Worm (Caenorhabditis elegans) whole organism, L4 larva: Measurements from ENCODE around the gene F43G6.8.

Experiments used
- D1046.2 ChIP-seq: fragments of 200-800 bp; sonication (Bioruptor generic); IDR thresholded peaks from 2 replicates; pipeline ENCODE4 v1.3.6; 2022; ENCODE audit warnings: missing genetic modification characterization, missing compliant biosample characterization
- F44E2.7 ChIP-seq: fragments of 200-800 bp; sonication (Bioruptor generic); IDR thresholded peaks from 2 replicates; pipeline ENCODE4 v2.1.2; 2022; ENCODE audit warnings: missing genetic modification characterization, missing compliant biosample characterization
- F49E8.2 ChIP-seq: sonication (generic microtip); optimal IDR thresholded peaks from 2 replicates; lab custom pipeline; 2016; ENCODE audit warnings: missing compliant biosample characterization, mild to moderate bottlenecking, missing genetic modification characterization, borderline replicate concordance
- R02D3.7 ChIP-seq: fragments of 150-350 bp; sonication (generic microtip); optimal IDR thresholded peaks from 3 replicates; lab custom pipeline; 2014; ENCODE audit warnings: missing biosample characterization, missing genetic modification characterization
- ZK337.2 ChIP-seq: fragments of 200-800 bp; sonication (Bioruptor generic); IDR thresholded peaks from 2 replicates; pipeline ENCODE4 v1.3.6; 2022; ENCODE audit warnings: missing genetic modification reagents, missing genetic modification characterization, missing compliant biosample characterization
- ZK546.5 ChIP-seq, 2 experiments: sonication (generic microtip); optimal IDR thresholded peaks; 2 replicates each; lab custom pipeline; 2017; ENCODE audit warnings: missing biosample characterization in 2 of 2, missing genetic modification characterization in 2 of 2
- aha-1 ChIP-seq: fragments of 150-350 bp; peaks from one replicate; lab custom pipeline; 2014; ENCODE audit warnings: missing biosample characterization, missing genetic modification characterization
- attf-4 ChIP-seq: sonication (generic microtip); optimal IDR thresholded peaks from 3 replicates; lab custom pipeline; 2017; ENCODE audit warnings: missing biosample characterization, missing genetic modification characterization
- ceh-44 ChIP-seq: fragments of 200-800 bp; sonication (Bioruptor generic); IDR thresholded peaks from 2 replicates; pipeline ENCODE4 v1.3.6; 2022; ENCODE audit warnings: missing genetic modification reagents, missing genetic modification characterization, missing compliant biosample characterization
- ceh-82 ChIP-seq: sonication (generic microtip); optimal IDR thresholded peaks from 2 replicates; lab custom pipeline; 2017; ENCODE audit warnings: missing biosample characterization, missing genetic modification characterization
- cey-2 ChIP-seq: sonication (generic microtip); optimal IDR thresholded peaks from 3 replicates; lab custom pipeline; 2017; ENCODE audit warnings: missing genetic modification characterization, mild to moderate bottlenecking, missing compliant biosample characterization, antibody characterized with exemption, borderline replicate concordance; ENCODE audit not compliant: insufficient read depth
- ctbp-1 ChIP-seq: fragments of 200-800 bp; sonication (Bioruptor generic); IDR thresholded peaks from 2 replicates; pipeline ENCODE4 v1.3.6; 2022; ENCODE audit warnings: missing genetic modification reagents, missing genetic modification characterization, missing compliant biosample characterization
- daf-16 ChIP-seq, 3 experiments: sonication (generic microtip); optimal IDR thresholded peaks; 2 replicates each; lab custom pipeline; 2016 to 2017; ENCODE audit warnings: missing genetic modification characterization in 3 of 3, missing genetic modification reagents in 3 of 3, mild to moderate bottlenecking in 2 of 3, missing compliant biosample characterization in 2 of 3, missing biosample characterization in 1 of 3, moderate library complexity in 1 of 3
- daf-8 ChIP-seq: fragments of 200-800 bp; sonication (Bioruptor generic); IDR thresholded peaks from 2 replicates; pipeline ENCODE4 v1.3.6; 2022; ENCODE audit warnings: missing genetic modification characterization, missing compliant biosample characterization
- duxl-1 ChIP-seq: sonication (generic microtip); optimal IDR thresholded peaks from 2 replicates; lab custom pipeline; 2016; ENCODE audit warnings: mild to moderate bottlenecking, missing genetic modification characterization, moderate library complexity, missing compliant biosample characterization; ENCODE audit not compliant: poor library complexity
- fkh-10 ChIP-seq: fragments of 150-350 bp; optimal IDR thresholded peaks from 2 replicates; lab custom pipeline; 2014; ENCODE audit warnings: missing biosample characterization, missing genetic modification reagents, missing genetic modification characterization
- fos-1 ChIP-seq: fragments of 150-350 bp; optimal IDR thresholded peaks from 2 replicates; lab custom pipeline; 2014; ENCODE audit warnings: missing biosample characterization, missing genetic modification characterization
- gei-8 ChIP-seq: fragments of 200-800 bp; sonication (Bioruptor generic); optimal IDR thresholded peaks from 2 replicates; lab custom pipeline; 2018; ENCODE audit warnings: mild to moderate bottlenecking, missing genetic modification characterization, missing compliant biosample characterization
- hif-1 ChIP-seq, 2 experiments: sonication (generic microtip); optimal IDR thresholded peaks; 2 replicates each; lab custom pipeline; 2016 to 2017; ENCODE audit warnings: missing compliant biosample characterization in 2 of 2, missing genetic modification characterization in 2 of 2, missing genetic modification reagents in 2 of 2, missing genotype in 2 of 2, mild to moderate bottlenecking in 1 of 2
- hlh-30 ChIP-seq: sonication (generic microtip); optimal IDR thresholded peaks from 2 replicates; lab custom pipeline; 2017; ENCODE audit warnings: antibody characterized with exemption, mild to moderate bottlenecking, missing genetic modification characterization, missing compliant biosample characterization; ENCODE audit not compliant: insufficient read depth
- hmg-1.1 ChIP-seq: fragments of 200-800 bp; sonication (Bioruptor generic); IDR thresholded peaks from 2 replicates; pipeline ENCODE4 v1.3.6; 2022; ENCODE audit warnings: missing genetic modification reagents, missing genetic modification characterization, missing compliant biosample characterization
- jun-1 ChIP-seq: fragments of 150-350 bp; optimal IDR thresholded peaks from 2 replicates; lab custom pipeline; 2014; ENCODE audit warnings: missing biosample characterization, missing genetic modification reagents, missing genetic modification characterization
- lin-1 ChIP-seq: fragments of 200-800 bp; sonication (Bioruptor generic); IDR thresholded peaks from 2 replicates; pipeline ENCODE4 v1.3.6; 2022; ENCODE audit warnings: missing genetic modification reagents, missing genetic modification characterization, missing compliant biosample characterization
- lin-39 ChIP-seq: fragments of 150-350 bp; optimal IDR thresholded peaks from 2 replicates; lab custom pipeline; 2014; ENCODE audit warnings: missing biosample characterization, missing genetic modification reagents, missing genetic modification characterization
- lir-3 ChIP-seq: sonication (generic microtip); optimal IDR thresholded peaks from 2 replicates; lab custom pipeline; 2016; ENCODE audit warnings: mild to moderate bottlenecking, missing genetic modification characterization, missing compliant biosample characterization
- mdt-29 ChIP-seq: fragments of 200-800 bp; sonication (Bioruptor generic); IDR thresholded peaks from 2 replicates; pipeline ENCODE4 v1.3.6; 2022; ENCODE audit warnings: missing genetic modification reagents, missing genetic modification characterization, missing compliant biosample characterization
- nhr-237 ChIP-seq: sonication (generic microtip); optimal IDR thresholded peaks from 2 replicates; lab custom pipeline; 2017; ENCODE audit warnings: missing biosample characterization, missing genetic modification characterization
- nhr-28 ChIP-seq: fragments of 150-350 bp; optimal IDR thresholded peaks from 2 replicates; lab custom pipeline; 2014; ENCODE audit warnings: missing biosample characterization, missing genetic modification characterization
- nhr-48 ChIP-seq: sonication (generic microtip); optimal IDR thresholded peaks from 2 replicates; lab custom pipeline; 2016; ENCODE audit warnings: mild to moderate bottlenecking, missing genetic modification characterization, missing compliant biosample characterization
- nhr-6 ChIP-seq: fragments of 150-350 bp; optimal IDR thresholded peaks from 2 replicates; lab custom pipeline; 2014; ENCODE audit warnings: missing biosample characterization, missing genetic modification characterization
- nhr-77 ChIP-seq: fragments of 150-350 bp; optimal IDR thresholded peaks from 2 replicates; lab custom pipeline; 2014; ENCODE audit warnings: missing biosample characterization, missing genetic modification characterization
- pha-4 ChIP-seq, 2 experiments: fragments of 150-350 bp in 1 of 2; fragments of 200-800 bp in 1 of 2; sonication (Bioruptor generic) in 1 of 2; IDR thresholded peaks in 1 of 2; optimal IDR thresholded peaks in 1 of 2; 2 replicates each; pipeline versions ENCODE4 v1.3.6 to Lab custom; 2014 to 2022; ENCODE audit warnings: missing genetic modification characterization in 2 of 2, missing genetic modification reagents in 2 of 2, missing biosample characterization in 1 of 2, missing compliant biosample characterization in 1 of 2
- pqm-1 ChIP-seq: sonication (generic microtip); optimal IDR thresholded peaks from 2 replicates; lab custom pipeline; 2017; ENCODE audit warnings: missing biosample characterization, missing genetic modification characterization
- set-16 ChIP-seq: fragments of 200-800 bp; sonication (Bioruptor generic); IDR thresholded peaks from 2 replicates; pipeline ENCODE4 v1.3.6; 2022; ENCODE audit warnings: missing genetic modification reagents, missing genetic modification characterization, missing compliant biosample characterization
- snpc-4 ChIP-seq: fragments of 150-350 bp; optimal IDR thresholded peaks from 2 replicates; lab custom pipeline; 2014; ENCODE audit warnings: missing biosample characterization, missing genetic modification characterization
- spr-1 ChIP-seq: sonication (generic microtip); optimal IDR thresholded peaks from 2 replicates; lab custom pipeline; 2016; ENCODE audit warnings: mild to moderate bottlenecking, missing genetic modification characterization, missing compliant biosample characterization
- tra-1 ChIP-seq: fragments of 200-800 bp; sonication (Bioruptor generic); IDR thresholded peaks from 2 replicates; pipeline ENCODE4 v1.3.6; 2022; ENCODE audit warnings: missing genetic modification reagents, missing genetic modification characterization, missing compliant biosample characterization
- unc-130 ChIP-seq: sonication (generic microtip); optimal IDR thresholded peaks from 2 replicates; lab custom pipeline; 2016; ENCODE audit warnings: missing genetic modification reagents, missing genetic modification characterization, missing compliant biosample characterization
- unc-39 ChIP-seq: sonication (generic microtip); optimal IDR thresholded peaks from 2 replicates; lab custom pipeline; 2017; ENCODE audit warnings: missing biosample characterization, missing genetic modification characterization
- unc-62 ChIP-seq, 3 experiments: fragments of 150-350 bp in 1 of 3; sonication (generic microtip); optimal IDR thresholded peaks in 2 of 3; peaks in 1 of 3; 1 replicate in 1 of 3; 2 replicates in 2 of 3; lab custom pipeline; 2014 to 2017; ENCODE audit warnings: missing biosample characterization in 3 of 3, missing genetic modification characterization in 3 of 3, missing genetic modification reagents in 3 of 3, missing genotype in 1 of 3
- zag-1 ChIP-seq: fragments of 150-350 bp; optimal IDR thresholded peaks from 2 replicates; lab custom pipeline; 2014; ENCODE audit warnings: missing biosample characterization, missing genetic modification characterization
- zip-11 ChIP-seq: fragments of 200-800 bp; sonication (Bioruptor generic); IDR thresholded peaks from 2 replicates; pipeline ENCODE4 v1.3.6; 2022; ENCODE audit warnings: missing genetic modification characterization, missing compliant biosample characterization
- ztf-11 ChIP-seq: fragments of 150-350 bp; optimal IDR thresholded peaks from 2 replicates; lab custom pipeline; 2014; ENCODE audit warnings: missing biosample characterization, missing genetic modification characterization

F43G6.8 gene

DNA sequence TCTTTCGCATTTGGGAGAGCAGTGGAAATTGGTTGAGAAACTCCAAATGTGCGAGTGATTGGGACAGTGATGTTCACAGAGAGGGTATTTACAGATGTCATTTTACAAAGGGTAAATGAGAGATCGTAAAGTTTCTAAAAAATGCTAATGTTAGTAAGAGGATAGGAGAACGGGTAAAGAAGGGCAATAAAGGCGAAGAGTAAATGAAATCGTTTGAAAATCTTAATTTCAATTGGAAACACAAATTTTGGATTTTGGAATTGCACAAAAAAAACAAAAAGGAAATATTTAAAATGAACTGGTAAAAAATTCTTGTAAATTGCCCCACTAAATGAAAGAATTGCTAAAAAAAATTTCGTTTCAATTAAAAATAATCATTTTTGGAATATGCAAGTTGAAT is 2.6 kb upstream of the F43G6.8 start, which contains the start of gene pap-3:
Gene pap-3, minus strand, starts transcription at position 101 of the 400 bp plus-strand sequence.
- no peak for TF ChIP-seq nhr-6
- TF ChIP-seq daf-8 (GFP tag; lab: Robert Waterston, UW), result no peak
- no peak for TF ChIP-seq ceh-44 (GFP tag; lab: Robert Waterston, UW)
- no peak for TF ChIP-seq nhr-28
- TF ChIP-seq cey-2, result no peak
- TF ChIP-seq tra-1 (GFP tag; lab: Robert Waterston, UW), result no peak
- TF ChIP-seq lin-39 (tag; lab: Kevin White, UChicago), result no peak
- TF ChIP-seq ztf-11 (tag; lab: Kevin White, UChicago), result no peak
- no peak for TF ChIP-seq zip-11 (GFP tag; lab: Robert Waterston, UW)
- TF ChIP-seq nhr-48 (tag; lab: Kevin White, UChicago), result no peak
- no peak for TF ChIP-seq ceh-82
- no peak for TF ChIP-seq ZK337.2
- no peak for TF ChIP-seq D1046.2
- TF ChIP-seq unc-39 (tag; lab: Kevin White, UChicago), result no peak
- no peak for TF ChIP-seq mdt-29 (GFP tag; lab: Robert Waterston, UW)
- TF ChIP-seq, all 104 proteins: peak for 0

DNA sequence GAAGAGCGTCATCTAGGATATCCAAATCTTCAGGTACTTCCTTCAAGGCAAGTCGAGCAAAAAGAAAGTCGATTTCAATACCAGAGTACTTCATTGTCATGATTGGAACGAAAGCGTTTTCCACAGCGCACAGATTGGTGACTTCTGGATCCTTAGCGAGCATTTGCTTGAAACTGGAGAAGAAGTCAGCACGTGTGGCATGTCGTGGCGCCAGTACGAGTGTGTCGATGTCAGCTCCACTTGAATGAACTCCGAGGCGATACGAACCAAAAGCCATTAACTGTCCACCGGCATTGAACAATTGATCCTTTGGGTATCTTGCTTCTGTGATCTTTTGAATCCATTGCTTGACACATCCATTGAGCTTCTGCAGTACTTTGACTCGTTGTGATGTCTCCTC is 2.1 kb upstream of the F43G6.8 start:
- TF ChIP-seq F49E8.2 (tag; lab: Kevin White, UChicago) (no peak), snpc-4 (tag; lab: Kevin White, UChicago) (no peak), daf-16 (GFP tag; optimal IDR thresholded peaks at IDR 0.05; lab: Kevin White, UChicago) (no peak), daf-16 (tag; optimal IDR thresholded peaks at IDR 0.05; lab: Kevin White, UChicago) (no peak), jun-1 (tag; lab: Kevin White, UChicago) (no peak), aha-1 (tag; lab: Kevin White, UChicago) (peak; percentile 80), lir-3 (tag; lab: Kevin White, UChicago) (no peak), lin-39 (tag; lab: Kevin White, UChicago) (no peak), lin-1 (GFP tag; lab: Robert Waterston, UW) (no peak), unc-62 (GFP tag; optimal IDR thresholded peaks at IDR 0.05 in 1 of 2; lab: Kevin White, UChicago) (peak in 1 of 2 experiments; percentile 98), unc-62 (tag; optimal IDR thresholded peaks at IDR 0.05; lab: Kevin White, UChicago) (no peak), pqm-1 (tag; lab: Kevin White, UChicago) (no peak), nhr-237 (tag; lab: Kevin White, UChicago) (no peak), ctbp-1 (GFP tag; lab: Robert Waterston, UW) (no peak), hlh-30 (tag; lab: Kevin White, UChicago) (no peak)

DNA sequence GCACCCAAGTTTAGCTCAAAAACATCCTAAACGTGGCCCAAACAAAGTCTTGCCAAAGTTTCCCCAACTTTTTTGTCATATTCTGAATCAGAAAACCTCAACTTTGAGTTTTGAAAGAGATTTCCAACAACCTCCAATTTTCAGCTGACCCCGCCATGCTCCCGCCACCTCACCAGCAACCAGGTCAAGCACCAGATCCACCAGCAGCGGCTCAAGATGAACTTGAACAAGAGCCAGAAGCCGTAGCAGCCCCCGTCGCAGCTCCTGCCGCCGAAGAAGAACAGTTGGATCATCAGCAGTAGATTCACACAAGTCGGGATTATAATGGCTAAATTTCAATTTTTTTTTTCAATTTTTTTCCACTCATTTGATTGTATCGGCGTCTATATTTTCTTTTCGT is 2.7 kb downstream of the F43G6.8 start:
- TF ChIP-seq pha-4 (GFP tag; IDR thresholded peaks at IDR 0.05; lab: Robert Waterston, UW), result no peak
- TF ChIP-seq pha-4 (tag; optimal IDR thresholded peaks at IDR 0.05; lab: Kevin White, UChicago), result no peak
- TF ChIP-seq set-16 (GFP tag; lab: Robert Waterston, UW), result peak; percentile 71

DNA sequence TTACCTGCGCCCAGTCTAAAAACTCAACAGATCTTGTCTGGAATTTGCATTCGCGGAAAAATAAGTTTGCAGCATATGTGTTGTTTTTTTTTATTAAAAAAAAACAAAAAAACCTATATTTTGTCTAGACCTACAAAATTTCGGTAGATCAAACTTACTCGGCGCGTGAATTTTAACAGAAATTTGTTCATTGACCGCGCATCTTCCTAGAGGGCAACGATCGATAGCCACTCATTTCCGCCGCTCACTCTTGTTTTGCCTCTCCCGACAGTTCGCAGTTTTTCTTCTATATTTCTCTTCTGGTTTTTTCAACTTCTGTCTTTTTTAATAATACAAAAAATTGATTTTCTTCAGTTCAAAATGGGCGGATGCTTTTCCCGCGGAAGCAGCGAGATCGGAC is 3.5 kb downstream of the F43G6.8 start, which contains the start of gene F43G6.7:
Gene F43G6.7, plus strand, starts transcription at position 355 of the 400 bp plus-strand sequence.
- no peak for TF ChIP-seq unc-39 (tag; lab: Kevin White, UChicago)
- TF ChIP-seq fkh-10 (GFP tag; lab: Kevin White, UChicago), result no peak
- no peak for TF ChIP-seq unc-130
- TF ChIP-seq duxl-1 (tag; lab: Kevin White, UChicago), result no peak
- TF ChIP-seq zag-1 (tag; lab: Kevin White, UChicago), result no peak
- no peak for TF ChIP-seq F44E2.7
- TF ChIP-seq D1046.2, result no peak
- TF ChIP-seq hmg-1.1 (GFP tag; lab: Robert Waterston, UW), result no peak
- no peak for TF ChIP-seq nhr-77 (tag; lab: Kevin White, UChicago)
- TF ChIP-seq hif-1 (tag; optimal IDR thresholded peaks at IDR 0.05; lab: Kevin White, UChicago), result no peak
- TF ChIP-seq zip-11 (GFP tag; lab: Robert Waterston, UW), result no peak
- TF ChIP-seq spr-1 (tag; lab: Kevin White, UChicago), result no peak
- no peak for TF ChIP-seq ZK546.5 (tag; optimal IDR thresholded peaks at IDR 0.05; lab: Kevin White, UChicago)
- no peak for TF ChIP-seq R02D3.7 (tag; lab: Kevin White, UChicago)
- TF ChIP-seq gei-8 (GFP tag; lab: Kevin White, UChicago), result no peak
- no peak for TF ChIP-seq attf-4 (tag; lab: Kevin White, UChicago)
- no peak for TF ChIP-seq fos-1
- TF ChIP-seq, all 104 proteins: peak for 0
